Worm (Caenorhabditis elegans): Measurements from ENCODE around the gene asns-1.

The asns-1 gene

DNA sequence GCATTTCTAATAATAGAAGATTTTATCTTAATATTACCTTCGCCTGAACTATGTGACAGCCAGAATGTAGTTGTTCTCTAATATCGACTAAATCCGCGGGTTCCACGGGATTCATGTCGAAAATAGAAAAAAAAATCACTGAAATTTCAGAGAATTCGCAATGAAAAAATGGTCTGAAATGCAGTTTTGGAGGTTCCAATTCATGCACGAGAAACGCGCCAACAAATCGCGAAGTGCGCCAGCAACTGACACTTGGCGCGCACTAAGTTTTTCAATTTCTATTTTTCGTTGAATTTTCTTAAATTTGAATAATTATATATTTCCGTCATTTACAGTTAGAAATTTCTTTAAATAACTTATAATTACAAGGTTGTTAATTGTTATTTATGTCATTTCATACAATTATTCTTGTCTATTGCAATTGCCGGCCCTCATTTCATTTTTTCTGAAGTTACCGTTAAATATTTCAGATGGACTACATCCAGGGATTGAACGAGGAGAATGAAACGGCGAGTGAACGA lies 23.9 kb downstream of the asns-1 start, which contains the start of the genes F25G6.9 and symk-1 (continued):
- TF ChIP-seq T07F8.4 (tag; optimal IDR thresholded peaks at IDR 0.05) = no peak
- no peak for TF ChIP-seq mes-4 (tag; optimal IDR thresholded peaks at IDR 0.05)
- no peak for TF ChIP-seq cebp-2 (GFP tag; IDR thresholded peaks at IDR 0.05)
- no peak for TF ChIP-seq ekl-4 (GFP tag; IDR thresholded peaks at IDR 0.05)
- peak; percentile 37 for TF ChIP-seq lsl-1 (GFP tag; optimal IDR thresholded peaks at IDR 0.05)
- TF ChIP-seq unc-62 (GFP tag; optimal IDR thresholded peaks at IDR 0.05) = no peak
- peak in 1 of 3 experiments; percentile 42 for TF ChIP-seq lin-35 (GFP tag; optimal IDR thresholded peaks at IDR 0.05)
- no peak for TF ChIP-seq nhr-120 (GFP tag; IDR thresholded peaks at IDR 0.05)
- no peak for TF ChIP-seq ceh-40 (GFP tag; IDR thresholded peaks at IDR 0.05)
- peak; percentile 52 for TF ChIP-seq lin-54 (GFP tag; optimal IDR thresholded peaks at IDR 0.05)
- no peak for TF ChIP-seq B0261.1 (tag; optimal IDR thresholded peaks at IDR 0.05)
- TF ChIP-seq hlh-26 (GFP tag; conservative IDR thresholded peaks at IDR 0.05) = no peak
- TF ChIP-seq hmg-1.2 (GFP tag; IDR thresholded peaks at IDR 0.05) = peak; percentile 26; the same call in 1 of the 2 replicates
- peak; percentile 72 for TF ChIP-seq lin-40 (tag; optimal IDR thresholded peaks at IDR 0.05)
- TF ChIP-seq nhr-179 (tag; optimal IDR thresholded peaks at IDR 0.05) = no peak
- no peak for TF ChIP-seq nfyb-1 (GFP tag; IDR thresholded peaks at IDR 0.05)
- no peak for TF ChIP-seq bed-2 (GFP tag; IDR thresholded peaks at IDR 0.05)
- 0 out of 2 replicates have a peak, but pooled peaks have one; percentile 28 for TF ChIP-seq B0336.3 (GFP tag; IDR thresholded peaks at IDR 0.05)
- TF ChIP-seq F55B11.4 (tag; optimal IDR thresholded peaks at IDR 0.05; ENCODE audit: borderline replicate concordance, insufficient read depth) = no peak
- no peak for TF ChIP-seq Y56A3A.18 (GFP tag; IDR thresholded peaks at IDR 0.05)
- no peak for TF ChIP-seq snpc-1.3 (tag; optimal IDR thresholded peaks at IDR 0.05; ENCODE audit: insufficient read depth)
- TF ChIP-seq efl-1 (GFP tag; optimal IDR thresholded peaks at IDR 0.05) = peak; percentile 27
- peak; percentile 28 for TF ChIP-seq snpc-1.1 (tag; optimal IDR thresholded peaks at IDR 0.05; ENCODE audit: insufficient read depth)
- no peak for TF ChIP-seq let-607 (tag; optimal IDR thresholded peaks at IDR 0.05)
- TF ChIP-seq atf-7 (tag; optimal IDR thresholded peaks at IDR 0.05) = no peak
- no peak for TF ChIP-seq tbx-9 (tag; optimal IDR thresholded peaks at IDR 0.05; ENCODE audit: borderline replicate concordance)
- TF ChIP-seq rcor-1 (GFP tag; IDR thresholded peaks at IDR 0.05) = peak; percentile 60; the same call in 1 of the 2 replicates
- TF ChIP-seq K11D2.4 (GFP tag; IDR thresholded peaks at IDR 0.05) = peak; percentile 57; the same call in 1 of the 2 replicates
- 0 out of 2 replicates have a peak, but pooled peaks have one; percentile 25 for TF ChIP-seq Y53G8AR.9 (GFP tag; conservative IDR thresholded peaks at IDR 0.05)
- TF ChIP-seq F33H1.4 (GFP tag; IDR thresholded peaks at IDR 0.05) = peak; percentile 42
- peak; percentile 17 for TF ChIP-seq tbp1 (GFP tag; optimal IDR thresholded peaks at IDR 0.05)
- no peak for TF ChIP-seq ceh-91 (GFP tag; IDR thresholded peaks at IDR 0.05)
- TF ChIP-seq athp-1 (tag; optimal IDR thresholded peaks at IDR 0.05) = no peak
- TF ChIP-seq cebp-1 (GFP tag; IDR thresholded peaks at IDR 0.05) = no peak
- peak; percentile 57 for TF ChIP-seq cebp-1 (tag; optimal IDR thresholded peaks at IDR 0.05)
- TF ChIP-seq Y53F4B.3 (GFP tag; IDR thresholded peaks at IDR 0.05) = no peak
- no peak for TF ChIP-seq snpc-4 (GFP tag; optimal IDR thresholded peaks at IDR 0.05)
- TF ChIP-seq snpc-4 (tag; optimal IDR thresholded peaks at IDR 0.05) = peak in 2 of 4 experiments; percentile 42 to 55
- TF ChIP-seq ceh-27 (GFP tag; optimal IDR thresholded peaks at IDR 0.05) = no peak
- no peak for TF ChIP-seq mxl-1 (tag; optimal IDR thresholded peaks at IDR 0.05)
- peak; percentile 23; the same call in 1 of the 2 replicates for TF ChIP-seq D2030.7 (GFP tag; IDR thresholded peaks at IDR 0.05)
- no peak for TF ChIP-seq Y67H2A.10 (GFP tag; conservative IDR thresholded peaks at IDR 0.05)
- TF ChIP-seq attf-3 (GFP tag; conservative IDR thresholded peaks at IDR 0.05) = no peak
- peak; percentile 71 for TF ChIP-seq mcd-1 (GFP tag; IDR thresholded peaks at IDR 0.05)
- TF ChIP-seq ZK185.1 (tag; optimal IDR thresholded peaks at IDR 0.05; ENCODE audit: poor library complexity, severe bottlenecking) = peak; percentile 45
- peak; percentile 55; the same call in 1 of the 2 replicates for TF ChIP-seq dox-1 (GFP tag; IDR thresholded peaks at IDR 0.05)
- no peak for TF ChIP-seq F37B4.10 (GFP tag; IDR thresholded peaks at IDR 0.05)
- no peak for TF ChIP-seq attf-5 (GFP tag; optimal IDR thresholded peaks at IDR 0.05)
